Fruit fly (Drosophila melanogaster): ENCODE data around the gene CG32987.

The CG32987 gene

DNA sequence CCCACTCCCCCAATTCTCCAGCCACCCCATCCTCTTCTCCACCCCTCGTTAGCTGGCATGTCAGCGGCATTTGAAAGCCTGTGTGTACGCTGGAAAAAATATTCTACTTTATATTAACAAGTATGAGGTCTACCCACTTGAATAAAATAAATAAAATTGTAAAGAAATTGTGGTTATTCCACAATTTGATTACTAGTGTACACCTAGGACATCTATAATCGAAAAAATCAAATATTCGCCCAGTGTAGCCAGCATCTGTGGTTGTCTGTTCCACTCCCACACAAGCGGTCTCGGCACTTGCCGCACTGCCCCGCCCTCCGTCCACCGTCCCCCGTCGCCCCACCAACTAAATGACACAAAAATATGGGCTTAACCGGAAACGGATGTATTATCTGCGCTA is 2.8 kb upstream of the CG32987 start (continued):
- 0 out of 3 replicates have a peak, but pooled peaks have one; percentile 48 for TF ChIP-seq CG11695 (GFP tag; IDR thresholded peaks at IDR 0.05)
- no peak for TF ChIP-seq fu2 (GFP tag; optimal IDR thresholded peaks at IDR 0.05)
- peak; percentile 75 for TF ChIP-seq CG17829 (tag; optimal IDR thresholded peaks at IDR 0.05)
- no peak for TF ChIP-seq CG7963 (GFP tag; IDR thresholded peaks at IDR 0.05; ENCODE audit: partially characterized antibody)
- TF ChIP-seq gcm2 (GFP tag; optimal IDR thresholded peaks at IDR 0.05): no peak
- peak; percentile 29 for TF ChIP-seq CG12299 (tag; optimal IDR thresholded peaks at IDR 0.05)
- peak; percentile 77 for TF ChIP-seq Ptx1 (GFP tag; IDR thresholded peaks at IDR 0.05)
- no peak; the same call in 1 of the 2 replicates for TF ChIP-seq peb (GFP tag; IDR thresholded peaks at IDR 0.05)
- peak; percentile 63 for TF ChIP-seq Gsc (GFP tag; IDR thresholded peaks at IDR 0.05)
- TF ChIP-seq CG1024 (GFP tag; IDR thresholded peaks at IDR 0.05): peak; percentile 60
- peak; percentile 9 for TF ChIP-seq NC2β (GFP tag; optimal IDR thresholded peaks at IDR 0.05)
- TF ChIP-seq CG11093 (GFP tag; IDR thresholded peaks at IDR 0.05): peak; percentile 59; the same call in 2 of the 3 replicates
- no peak; the same call in 1 of the 2 replicates for TF ChIP-seq Ravus (GFP tag; IDR thresholded peaks at IDR 0.05)
- peak; percentile 89 for TF ChIP-seq CG10979 (tag; optimal IDR thresholded peaks at IDR 0.05)
- no peak for TF ChIP-seq Sry-β (GFP tag; optimal IDR thresholded peaks at IDR 0.05)
- TF ChIP-seq MESR4 (GFP tag; optimal IDR thresholded peaks at IDR 0.05): no peak
- TF ChIP-seq cas (GFP tag; IDR thresholded peaks at IDR 0.05): no peak
- TF ChIP-seq CHES-1-like (GFP tag; optimal IDR thresholded peaks at IDR 0.05): no peak
- no peak for TF ChIP-seq Vsx1 (GFP tag; optimal IDR thresholded peaks at IDR 0.05)
- no peak for TF ChIP-seq Neu2 (GFP tag; optimal IDR thresholded peaks at IDR 0.05; ENCODE audit: borderline replicate concordance)
- TF ChIP-seq chinmo (GFP tag; IDR thresholded peaks at IDR 0.05; ENCODE audit: partially characterized antibody): no peak
- peak; percentile 54 for TF ChIP-seq Oli (tag; optimal IDR thresholded peaks at IDR 0.05)
- peak; percentile 68; the same call in 2 of the 3 replicates for TF ChIP-seq CG3726 (GFP tag; IDR thresholded peaks at IDR 0.05)
- TF ChIP-seq Myb (GFP tag; optimal IDR thresholded peaks at IDR 0.05): no peak
- TF ChIP-seq tll (GFP tag; optimal IDR thresholded peaks at IDR 0.05): no peak
- TF ChIP-seq CG18011 (GFP tag; optimal IDR thresholded peaks at IDR 0.05): no peak
- 0 out of 3 replicates have a peak, but pooled peaks have one; percentile 13 for TF ChIP-seq z (GFP tag; IDR thresholded peaks at IDR 0.05)
- no peak for TF ChIP-seq CG7745 (tag; optimal IDR thresholded peaks at IDR 0.05)
- peak; percentile 71 for TF ChIP-seq CG7839 (tag; optimal IDR thresholded peaks at IDR 0.05)
- TF ChIP-seq sob (GFP tag; IDR thresholded peaks at IDR 0.05): peak; percentile 66; the same call in 1 of the 2 replicates
- TF ChIP-seq Deaf1 (tag; optimal IDR thresholded peaks at IDR 0.05): no peak
- TF ChIP-seq unc-4 (GFP tag; IDR thresholded peaks at IDR 0.05; ENCODE audit: partially characterized antibody): no peak
- peak; percentile 46 for TF ChIP-seq CG1647 (GFP tag; optimal IDR thresholded peaks at IDR 0.05)
- TF ChIP-seq Dip3 (GFP tag; optimal IDR thresholded peaks at IDR 0.05): no peak
- TF ChIP-seq CG11456 (GFP tag; IDR thresholded peaks at IDR 0.05): 0 out of 3 replicates have a peak, but pooled peaks have one; percentile 63
- TF ChIP-seq tap (tag; optimal IDR thresholded peaks at IDR 0.05): peak; percentile 70
- peak; percentile 62 for TF ChIP-seq Asciz (GFP tag; optimal IDR thresholded peaks at IDR 0.05)
- peak; percentile 50; the same call in 1 of the 3 replicates for TF ChIP-seq Dbx (GFP tag; IDR thresholded peaks at IDR 0.05)
- TF ChIP-seq klu (GFP tag; IDR thresholded peaks at IDR 0.05): 0 out of 2 replicates have a peak, but pooled peaks have one; percentile 22
- TF ChIP-seq fd3F (GFP tag; optimal IDR thresholded peaks at IDR 0.05): no peak
- no peak for TF ChIP-seq Drgx (GFP tag; IDR thresholded peaks at IDR 0.05)
- no peak for TF ChIP-seq Lim3 (GFP tag; IDR thresholded peaks at IDR 0.05)
- TF ChIP-seq Camta (GFP tag; optimal IDR thresholded peaks at IDR 0.05): no peak
- no peak for TF ChIP-seq CG34224 (GFP tag; IDR thresholded peaks at IDR 0.05; ENCODE audit: partially characterized antibody)
- no peak for TF ChIP-seq CG9876 (GFP tag; optimal IDR thresholded peaks at IDR 0.05)
- TF ChIP-seq gcm (GFP tag; optimal IDR thresholded peaks at IDR 0.05): peak; percentile 69
- TF ChIP-seq lov (optimal IDR thresholded peaks at IDR 0.05): no peak
- peak; percentile 82; the same call in 2 of the 3 replicates for TF ChIP-seq lov (GFP tag; IDR thresholded peaks at IDR 0.05)
- TF ChIP-seq Atf-2 (GFP tag; optimal IDR thresholded peaks at IDR 0.05): no peak
- TF ChIP-seq Poxn (GFP tag; IDR thresholded peaks at IDR 0.05): no peak
- TF ChIP-seq tx (GFP tag; optimal IDR thresholded peaks at IDR 0.05): no peak

Measured in whole organism, embryonic.